Fruit fly (Drosophila melanogaster) whole organism, prepupa: ENCODE results near the gene gammaCOP.

Experiments
- Blimp-1 ChIP-seq: fragments of 200-800 bp; sonication (Bioruptor generic); optimal IDR thresholded peaks from 3 replicates; lab custom pipeline; 2017; ENCODE audit warnings: missing biosample characterization, missing genetic modification characterization, mild to moderate bottlenecking, moderate library complexity, missing genetic modification reagents
- CG11762 ChIP-seq: fragments of 200-800 bp; sonication (Bioruptor generic); optimal IDR thresholded peaks from 3 replicates; lab custom pipeline; 2016; ENCODE audit warnings: missing biosample characterization, missing genetic modification characterization; ENCODE audit not compliant: insufficient read depth
- CG16779 ChIP-seq: fragments of 200-800 bp; sonication (Bioruptor generic); optimal IDR thresholded peaks from 3 replicates; lab custom pipeline; 2017; ENCODE audit warnings: missing biosample characterization, mild to moderate bottlenecking, missing genetic modification characterization
- CG32006 ChIP-seq: fragments of 200-800 bp; sonication (Bioruptor generic); optimal IDR thresholded peaks from 3 replicates; lab custom pipeline; 2017; ENCODE audit warnings: missing biosample characterization, mild to moderate bottlenecking, missing genetic modification characterization
- CG6163 ChIP-seq: fragments of 200-800 bp; sonication (Bioruptor generic); IDR thresholded peaks from 3 replicates; pipeline ENCODE4 v1.3.6; 2022; ENCODE audit warnings: missing biosample characterization, missing genetic modification characterization
- CG6854 ChIP-seq: fragments of 200-800 bp; sonication (Bioruptor generic); optimal IDR thresholded peaks from 2 replicates; lab custom pipeline; 2017; ENCODE audit warnings: missing biosample characterization, mild to moderate bottlenecking, missing genetic modification characterization
- CG7368 ChIP-seq: fragments of 200-800 bp; sonication (Bioruptor generic); optimal IDR thresholded peaks from 3 replicates; lab custom pipeline; 2016; ENCODE audit warnings: missing biosample characterization, missing genetic modification characterization
- CG8119 ChIP-seq: fragments of 200-800 bp; sonication (Bioruptor generic); IDR thresholded peaks from 3 replicates; pipeline ENCODE4 v1.3.6; 2022; ENCODE audit warnings: missing biosample characterization, missing genetic modification characterization
- CG8632 ChIP-seq: fragments of 200-800 bp; sonication (Bioruptor generic); optimal IDR thresholded peaks from 3 replicates; lab custom pipeline; 2016; ENCODE audit warnings: missing biosample characterization, missing genetic modification characterization
- Eip75B ChIP-seq: fragments of 200-800 bp; sonication (Bioruptor generic); optimal IDR thresholded peaks from 3 replicates; lab custom pipeline; 2016; ENCODE audit warnings: missing biosample characterization, missing genetic modification characterization
- Eip93F ChIP-seq: fragments of 200-800 bp; sonication (Bioruptor generic); optimal IDR thresholded peaks from 2 replicates; lab custom pipeline; 2016; ENCODE audit warnings: missing biosample characterization, mild to moderate bottlenecking, missing genetic modification characterization
- Hr38 ChIP-seq: sonication (Bioruptor generic); optimal IDR thresholded peaks from 2 replicates; lab custom pipeline; 2016; ENCODE audit warnings: missing biosample characterization, missing genetic modification characterization
- Met ChIP-seq: fragments of 200-800 bp; sonication (Bioruptor generic); optimal IDR thresholded peaks from 3 replicates; lab custom pipeline; 2016; ENCODE audit warnings: missing biosample characterization, missing genetic modification characterization
- Smox ChIP-seq: fragments of 200-800 bp; sonication (Bioruptor generic); optimal IDR thresholded peaks from 3 replicates; lab custom pipeline; 2016; ENCODE audit warnings: missing biosample characterization, missing genetic modification characterization
- achi ChIP-seq: fragments of 200-800 bp; sonication (Bioruptor generic); optimal IDR thresholded peaks from 3 replicates; lab custom pipeline; 2016; ENCODE audit warnings: missing biosample characterization, missing genetic modification characterization
- eg ChIP-seq: fragments of 200-800 bp; sonication (Bioruptor generic); IDR thresholded peaks from 3 replicates; pipeline ENCODE4 v1.3.6; 2022; ENCODE audit warnings: missing biosample characterization, missing genetic modification characterization
- lz ChIP-seq: fragments of 200-800 bp; sonication (Bioruptor generic); optimal IDR thresholded peaks from 3 replicates; lab custom pipeline; 2016; ENCODE audit warnings: missing biosample characterization, missing genetic modification characterization

The gammaCOP gene

DNA sequence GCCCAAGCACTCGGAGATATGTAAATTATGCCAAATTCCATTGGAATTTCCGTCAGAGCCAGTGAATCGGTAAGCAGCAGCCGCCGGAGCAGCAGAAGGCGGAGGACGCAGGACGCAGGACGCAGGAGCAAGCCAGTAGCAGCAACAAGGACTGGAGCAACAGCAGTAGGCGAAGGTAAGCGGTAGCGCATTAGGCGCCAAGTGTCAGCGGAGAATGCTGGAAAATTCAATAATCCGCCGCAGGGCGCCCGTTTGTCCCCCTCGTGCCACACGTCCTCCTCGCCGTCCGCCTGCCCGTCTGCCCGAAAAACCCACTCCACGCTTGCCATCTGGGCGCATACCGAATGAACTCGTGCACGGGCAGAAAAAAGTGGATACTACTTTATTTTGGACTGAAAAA lies 50.7 kb downstream of the gammaCOP start:
- TF ChIP-seq CG8632 (GFP tag; lab: Kevin White, UChicago) (no peak), CG7368 (GFP tag; lab: Kevin White, UChicago) (no peak), eg (GFP tag; lab: Robert Waterston, UW) (no peak), CG16779 (no peak), achi (no peak), CG11762 (no peak), Smox (GFP tag; lab: Kevin White, UChicago) (no peak), Met (GFP tag; lab: Kevin White, UChicago) (no peak), CG6854 (GFP tag; lab: Kevin White, UChicago) (no peak), Blimp-1 (GFP tag; lab: Kevin White, UChicago) (no peak), Hr38 (GFP tag; lab: Kevin White, UChicago) (no peak), CG6163 (no peak), CG8119 (GFP tag; lab: Robert Waterston, UW) (no peak), Eip75B (GFP tag; lab: Kevin White, UChicago) (no peak), CG32006 (GFP tag; lab: Kevin White, UChicago) (no peak), Eip93F (GFP tag; lab: Kevin White, UChicago) (no peak), lz (no peak)
